Fruit fly (Drosophila melanogaster): ENCODE data around the gene rau.

rau gene

DNA sequence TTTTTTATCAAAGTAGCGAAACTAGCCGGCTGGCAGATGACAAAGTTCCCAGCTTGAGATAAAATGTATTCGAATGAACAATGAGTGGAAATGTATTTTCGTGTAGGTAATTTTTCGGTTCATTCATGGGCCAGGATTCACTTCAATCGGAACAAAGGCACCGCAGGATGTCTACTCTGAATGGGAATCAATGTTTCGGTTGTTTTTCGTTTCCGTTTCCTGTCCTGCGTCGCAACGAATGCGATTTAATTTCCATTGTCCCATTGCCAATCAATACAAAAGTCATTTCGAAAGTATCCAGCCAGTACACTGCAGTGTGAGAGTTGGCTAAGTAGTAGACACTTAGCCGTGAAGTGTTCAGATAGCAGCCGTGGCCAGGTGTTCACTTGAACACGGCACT is 11.3 kb upstream of the rau start:
- TF ChIP-seq net (GFP tag; optimal IDR thresholded peaks at IDR 0.05): no peak
- TF ChIP-seq CG8319 (GFP tag; optimal IDR thresholded peaks at IDR 0.05): no peak
- TF ChIP-seq CG31627 (GFP tag; optimal IDR thresholded peaks at IDR 0.05): no peak
- TF ChIP-seq CG32006 (GFP tag; optimal IDR thresholded peaks at IDR 0.05): no peak

- peak; percentile 2 for TF ChIP-seq fkh (GFP tag; optimal IDR thresholded peaks at IDR 0.05)
- no peak for TF ChIP-seq CG4318 (GFP tag; optimal IDR thresholded peaks at IDR 0.05)
These were observed 7.7 kb upstream of the rau start for dm6 chr2L:5886955-5887354.

DNA sequence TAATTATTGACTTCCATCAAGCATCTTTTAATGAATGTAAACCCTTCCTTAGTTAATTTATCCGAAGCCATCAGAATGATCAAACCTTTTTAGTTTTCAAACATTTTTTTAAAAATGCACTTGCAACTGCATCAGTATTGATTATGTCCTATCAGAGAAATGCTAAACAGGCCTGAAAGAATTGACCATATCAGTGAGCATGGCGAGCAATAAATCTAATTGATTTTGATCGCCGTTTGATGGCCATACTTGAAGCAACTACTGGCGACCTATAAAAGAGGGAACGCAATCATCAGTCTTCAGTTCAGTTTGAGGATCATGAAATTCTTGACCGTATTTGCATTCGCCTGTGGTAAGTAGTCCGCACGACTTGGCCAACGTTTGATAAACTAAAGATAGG is 6.4 kb upstream of the rau start, which contains the start of gene CG9029:
TSS of gene CG9029 (plus strand) at position 301 of the 400 bp plus-strand sequence.
- TF ChIP-seq Eip93F (GFP tag; optimal IDR thresholded peaks at IDR 0.05) (no peak), Blimp-1 (GFP tag; optimal IDR thresholded peaks at IDR 0.05) (no peak), CG16779 (tag; optimal IDR thresholded peaks at IDR 0.05) (no peak), dsx (GFP tag; optimal IDR thresholded peaks at IDR 0.05; ENCODE audit: poor library complexity, severe bottlenecking) (no peak), CG8119 (GFP tag; IDR thresholded peaks at IDR 0.05) (no peak), eg (GFP tag; IDR thresholded peaks at IDR 0.05) (no peak), dac (GFP tag; optimal IDR thresholded peaks at IDR 0.05) (no peak), CG31627 (GFP tag; optimal IDR thresholded peaks at IDR 0.05) (no peak), vri (GFP tag; optimal IDR thresholded peaks at IDR 0.05) (no peak), svp (GFP tag) (no peak), ss (GFP tag; optimal IDR thresholded peaks at IDR 0.05) (no peak), lz (GFP tag; optimal IDR thresholded peaks at IDR 0.05) (no peak), CG6276 (GFP tag; optimal IDR thresholded peaks at IDR 0.05) (no peak), CG6808 (GFP tag; optimal IDR thresholded peaks at IDR 0.05) (no peak), CG6792 (GFP tag; optimal IDR thresholded peaks at IDR 0.05) (no peak), Gug (GFP tag; IDR thresholded peaks at IDR 0.05) (no peak), pdm3 (GFP tag; optimal IDR thresholded peaks at IDR 0.05) (no peak), Sox15 (GFP tag; optimal IDR thresholded peaks at IDR 0.05) (no peak), achi (GFP tag; optimal IDR thresholded peaks at IDR 0.05) (no peak)

- no peak for TF ChIP-seq salr (GFP tag; optimal IDR thresholded peaks at IDR 0.05)
- TF ChIP-seq svp (GFP tag): no peak
- TF ChIP-seq vri (GFP tag; optimal IDR thresholded peaks at IDR 0.05): no peak
- TF ChIP-seq Sox102F (GFP tag; optimal IDR thresholded peaks at IDR 0.05): no peak
- TF ChIP-seq Lpt (GFP tag; optimal IDR thresholded peaks at IDR 0.05): no peak
- no peak for TF ChIP-seq fd85E (GFP tag; optimal IDR thresholded peaks at IDR 0.05)
- no peak for TF ChIP-seq CG3919 (GFP tag; optimal IDR thresholded peaks at IDR 0.05)
- TF ChIP-seq Gug (GFP tag; IDR thresholded peaks at IDR 0.05): no peak
- TF ChIP-seq CG6808 (GFP tag; optimal IDR thresholded peaks at IDR 0.05): no peak
- no peak for TF ChIP-seq CG31627 (GFP tag; optimal IDR thresholded peaks at IDR 0.05)
- TF ChIP-seq CG34406 (GFP tag; optimal IDR thresholded peaks at IDR 0.05): no peak
- no peak for TF ChIP-seq CG10669 (GFP tag; optimal IDR thresholded peaks at IDR 0.05)
These were observed 5.4 kb upstream of the rau start, which contains the start of the genes Sfp26Ac and CG43185 for dm6 chr2L:5884674-5885073. Gene Sfp26Ac, minus strand, starts transcription at chr2L:5884774. Gene CG43185, plus strand, starts transcription at chr2L:5884888.

DNA sequence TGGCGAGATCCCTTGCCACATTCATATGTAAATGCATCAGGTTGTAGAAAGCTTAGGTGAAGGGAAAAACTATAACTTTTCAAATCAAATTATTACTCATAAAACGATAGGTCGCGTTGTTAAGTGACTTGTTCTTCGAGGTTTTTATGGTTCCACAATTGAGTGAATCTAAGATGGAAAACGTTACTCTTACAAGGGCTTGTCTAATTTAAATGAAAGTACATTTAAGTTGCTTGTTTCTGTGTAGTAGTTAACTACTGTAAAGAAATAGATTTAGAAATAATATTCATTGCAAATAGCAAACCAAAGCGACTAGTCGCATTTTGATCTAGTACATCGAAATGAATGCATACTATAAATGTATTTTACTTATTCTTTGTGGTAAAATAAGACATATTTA is 4.1 kb upstream of the rau start, which contains the start of gene CG44574:
TSS of gene CG44574 (plus strand) at position 301 of the 400 bp plus-strand sequence.
- TF ChIP-seq Hr39 (GFP tag; optimal IDR thresholded peaks at IDR 0.05) (no peak), Blimp-1 (GFP tag; optimal IDR thresholded peaks at IDR 0.05) (no peak), CG10631 (GFP tag; optimal IDR thresholded peaks at IDR 0.05) (no peak), CG31627 (GFP tag; optimal IDR thresholded peaks at IDR 0.05) (no peak), CG9139 (GFP tag; optimal IDR thresholded peaks at IDR 0.05) (no peak), CG8632 (GFP tag; optimal IDR thresholded peaks at IDR 0.05) (no peak), dac (GFP tag; optimal IDR thresholded peaks at IDR 0.05) (no peak), CG7368 (GFP tag; optimal IDR thresholded peaks at IDR 0.05) (no peak), vri (GFP tag; optimal IDR thresholded peaks at IDR 0.05) (no peak), achi (GFP tag; optimal IDR thresholded peaks at IDR 0.05) (no peak), Met (GFP tag; optimal IDR thresholded peaks at IDR 0.05) (no peak), Ets21C (GFP tag; optimal IDR thresholded peaks at IDR 0.05) (no peak), lz (GFP tag; optimal IDR thresholded peaks at IDR 0.05) (no peak)

All from whole organism, prepupa.